Fruit fly (Drosophila melanogaster): ENCODE measurements around the gene snRNP-U1-70K.

Gene snRNP-U1-70K

dm6 chr2L:6968013-6968517 lies 3.5 kb downstream of the snRNP-U1-70K start:
- TF ChIP-seq ERR (GFP tag; optimal IDR thresholded peaks at IDR 0.05) (peak; percentile 54), CG15514 (GFP tag; optimal IDR thresholded peaks at IDR 0.05) (peak; percentile 4), CG9932 (GFP tag; IDR thresholded peaks at IDR 0.05) (peak; percentile 59), zfh2 (GFP tag; optimal IDR thresholded peaks at IDR 0.05) (peak; percentile 45), row (GFP tag; IDR thresholded peaks at IDR 0.05) (peak; percentile 83), hb (GFP tag; IDR thresholded peaks at IDR 0.05; ENCODE audit: partially characterized antibody) (peak; percentile 25; the same call in 2 of the 3 replicates), emc (GFP tag; optimal IDR thresholded peaks at IDR 0.05) (no peak), HLH54F (GFP tag; optimal IDR thresholded peaks at IDR 0.05) (peak; percentile 32), CG5245 (GFP tag; optimal IDR thresholded peaks at IDR 0.05) (peak; percentile 26), tna (GFP tag; IDR thresholded peaks at IDR 0.05; ENCODE audit: partially characterized antibody) (peak; percentile 56; the same call in 1 of the 2 replicates), CG17328 (GFP tag; IDR thresholded peaks at IDR 0.05) (peak; percentile 51), wor (GFP tag; IDR thresholded peaks at IDR 0.05) (no peak), Six4 (GFP tag; optimal IDR thresholded peaks at IDR 0.05) (peak; percentile 20), CG12155 (GFP tag; optimal IDR thresholded peaks at IDR 0.05) (no peak), btn (GFP tag; optimal IDR thresholded peaks at IDR 0.05) (no peak), unpg (GFP tag; optimal IDR thresholded peaks at IDR 0.05) (peak; percentile 64), CG6689 (GFP tag; IDR thresholded peaks at IDR 0.05) (peak; percentile 24; the same call in 1 of the 2 replicates), Poxn (GFP tag; IDR thresholded peaks at IDR 0.05) (no peak), luna (GFP tag; optimal IDR thresholded peaks at IDR 0.05) (peak; percentile 10), so (GFP tag; IDR thresholded peaks at IDR 0.05) (0 out of 3 replicates have a peak, but pooled peaks have one; percentile 37), CG3163 (GFP tag; optimal IDR thresholded peaks at IDR 0.05) (peak; percentile 14), Lhr (GFP tag; optimal IDR thresholded peaks at IDR 0.05) (no peak), vvl (GFP tag; IDR thresholded peaks at IDR 0.05) (peak; percentile 77), sd (tag; optimal IDR thresholded peaks at IDR 0.05) (peak; percentile 78), gce (GFP tag; IDR thresholded peaks at IDR 0.05) (no peak), CG15601 (tag; optimal IDR thresholded peaks at IDR 0.05) (peak; percentile 14), Camta (GFP tag; optimal IDR thresholded peaks at IDR 0.05) (peak; percentile 47), Dbx (GFP tag; IDR thresholded peaks at IDR 0.05) (peak; percentile 55; the same call in 1 of the 3 replicates), bigmax (GFP tag; optimal IDR thresholded peaks at IDR 0.05) (peak; percentile 9), slbo (GFP tag; IDR thresholded peaks at IDR 0.05) (peak; percentile 54), CG10267 (tag; optimal IDR thresholded peaks at IDR 0.05) (peak; percentile 26), CG43689 (GFP tag; IDR thresholded peaks at IDR 0.05) (no peak), gfzf (GFP tag; optimal IDR thresholded peaks at IDR 0.05) (peak; percentile 1), CG32772 (GFP tag; IDR thresholded peaks at IDR 0.05) (peak; percentile 16; the same call in 1 of the 2 replicates), mam (GFP tag; optimal IDR thresholded peaks at IDR 0.05) (peak; percentile 43), aop (GFP tag; IDR thresholded peaks at IDR 0.05) (no peak), corto (GFP tag; optimal IDR thresholded peaks at IDR 0.05) (no peak), Adf1 (GFP tag; IDR thresholded peaks at IDR 0.05) (no peak), CG13624 (GFP tag; optimal IDR thresholded peaks at IDR 0.05) (peak; percentile 88), tgo (GFP tag; IDR thresholded peaks at IDR 0.05) (peak; percentile 31; the same call in 1 of the 3 replicates), Taf1 (GFP tag; IDR thresholded peaks at IDR 0.05) (no peak), CG18262 (tag; optimal IDR thresholded peaks at IDR 0.05) (peak; percentile 30), fu2 (GFP tag; optimal IDR thresholded peaks at IDR 0.05) (peak; percentile 61), CG7963 (GFP tag; IDR thresholded peaks at IDR 0.05; ENCODE audit: partially characterized antibody) (peak; percentile 63; the same call in 2 of the 3 replicates), gt (GFP tag; IDR thresholded peaks at IDR 0.05) (no peak), crp (GFP tag; optimal IDR thresholded peaks at IDR 0.05) (peak in 1 of 2 experiments; percentile 34), CG34422 (GFP tag; IDR thresholded peaks at IDR 0.05) (no peak; the same call in 2 of the 3 replicates), CG13894 (tag; optimal IDR thresholded peaks at IDR 0.05) (no peak), CG4282 (GFP tag; optimal IDR thresholded peaks at IDR 0.05) (peak; percentile 2), lilli (GFP tag; optimal IDR thresholded peaks at IDR 0.05) (peak; percentile 70), eyg (GFP tag; optimal IDR thresholded peaks at IDR 0.05) (peak; percentile 13)
